Worm (Caenorhabditis elegans): Measurements from ENCODE around the gene T03F6.3.

The T03F6.3 gene

DNA sequence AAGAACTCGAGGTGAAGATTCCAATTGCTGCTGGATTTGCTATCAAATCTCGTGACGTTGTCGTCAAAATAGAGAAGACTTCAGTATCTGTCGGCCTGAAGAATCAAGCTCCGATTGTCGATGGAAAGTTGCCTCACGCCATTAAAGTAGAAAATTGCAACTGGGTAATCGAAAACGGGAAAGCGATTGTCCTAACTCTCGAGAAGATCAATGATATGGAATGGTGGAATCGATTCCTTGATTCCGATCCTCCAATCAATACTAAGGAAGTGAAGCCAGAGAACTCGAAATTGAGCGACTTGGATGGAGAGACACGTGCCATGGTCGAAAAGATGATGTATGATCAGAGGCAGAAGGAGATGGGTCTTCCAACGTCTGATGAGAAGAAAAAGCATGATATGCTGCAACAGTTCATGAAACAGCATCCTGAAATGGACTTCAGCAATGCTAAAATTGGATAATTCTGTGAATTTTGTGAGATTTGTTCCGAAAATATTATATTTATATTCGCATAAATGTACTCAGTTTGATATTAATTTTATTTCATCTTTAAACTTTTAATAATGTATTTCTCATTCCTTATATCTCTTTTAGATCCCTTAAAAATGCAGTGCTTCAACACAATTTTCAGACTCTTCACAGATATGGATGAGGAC, 47.0 kb upstream of the T03F6.3 start, which contains the start of gene dro-1:
dro-1 (plus strand) TSS at position 606 of the 656 bp plus-strand sequence.
- no peak for TF ChIP-seq ztf-1 (GFP tag; conservative IDR thresholded peaks at IDR 0.05)
- no peak for TF ChIP-seq nhr-23 (tag; optimal IDR thresholded peaks at IDR 0.05)
- TF ChIP-seq ztf-11 (tag; optimal IDR thresholded peaks at IDR 0.05) = no peak
- no peak for TF ChIP-seq lin-13 (GFP tag; optimal IDR thresholded peaks at IDR 0.05)
- TF ChIP-seq aly-2 (tag; optimal IDR thresholded peaks at IDR 0.05) = no peak
- TF ChIP-seq snpc-4 (tag; optimal IDR thresholded peaks at IDR 0.05) = no peak
- no peak for TF ChIP-seq blmp-1 (tag; optimal IDR thresholded peaks at IDR 0.05; ENCODE audit: insufficient read depth)
- no peak for TF ChIP-seq Y55F3AM.14 (GFP tag; optimal IDR thresholded peaks at IDR 0.05)
- TF ChIP-seq nhr-21 (tag; optimal IDR thresholded peaks at IDR 0.05) = no peak
- no peak for TF ChIP-seq ztf-4 (tag; optimal IDR thresholded peaks at IDR 0.05)
- no peak for TF ChIP-seq sma-3 (GFP tag; optimal IDR thresholded peaks at IDR 0.05)
- no peak for TF ChIP-seq ceh-82 (tag; optimal IDR thresholded peaks at IDR 0.05)
- TF ChIP-seq nhr-11 (tag; optimal IDR thresholded peaks at IDR 0.05) = no peak
- TF ChIP-seq nhr-129 (tag; optimal IDR thresholded peaks at IDR 0.05) = no peak
- TF ChIP-seq dmd-4 (tag; optimal IDR thresholded peaks at IDR 0.05) = no peak
- no peak for TF ChIP-seq gmeb-1 (tag; optimal IDR thresholded peaks at IDR 0.05)

- TF ChIP-seq ztf-11 (tag; optimal IDR thresholded peaks at IDR 0.05) (no peak), lin-39 (tag; optimal IDR thresholded peaks at IDR 0.05) (no peak), zag-1 (tag; optimal IDR thresholded peaks at IDR 0.05) (no peak), nhr-11 (tag; optimal IDR thresholded peaks at IDR 0.05) (no peak), nhr-25 (tag; optimal IDR thresholded peaks at IDR 0.05) (no peak), lsy-2 (tag; optimal IDR thresholded peaks at IDR 0.05) (no peak)
Observed at ce11 chrIII:13343117-13343516, 46.1 kb upstream of the T03F6.3 start, which contains the start of gene ife-1. Gene ife-1, plus strand, starts transcription at chrIII:13343417.

DNA sequence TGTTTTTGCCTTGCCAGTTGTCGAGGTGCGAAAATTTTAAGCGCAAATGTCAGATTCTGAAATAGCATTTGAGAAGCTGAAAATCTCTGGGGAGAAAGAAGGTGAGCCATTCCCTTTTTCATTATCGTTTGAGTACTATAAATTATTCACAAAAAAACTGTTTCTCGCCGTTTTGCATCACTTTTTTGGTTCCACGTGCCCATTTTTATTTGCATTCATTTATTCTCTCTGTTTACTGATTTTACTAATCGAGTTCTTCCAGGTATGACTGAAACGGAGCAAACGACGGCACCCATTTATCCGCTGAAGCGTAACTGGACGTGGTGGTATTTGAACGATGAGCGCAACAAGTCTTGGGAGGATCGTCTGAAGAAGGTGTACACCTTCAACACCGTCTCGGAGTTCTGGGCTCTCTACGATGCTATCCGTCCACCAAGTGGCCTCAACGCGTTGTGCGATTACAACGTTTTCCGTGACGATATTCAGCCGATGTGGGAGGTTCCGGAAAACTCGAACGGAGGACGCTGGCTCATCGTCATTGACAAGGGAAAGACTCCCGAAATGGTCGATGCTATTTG, 45.5 kb upstream of the T03F6.3 start:
- TF ChIP-seq sma-3 (GFP tag; optimal IDR thresholded peaks at IDR 0.05) = no peak
- TF ChIP-seq nhr-129 (tag; optimal IDR thresholded peaks at IDR 0.05) = no peak
- no peak for TF ChIP-seq aly-2 (tag; optimal IDR thresholded peaks at IDR 0.05)
- no peak for TF ChIP-seq unc-62 (GFP tag; optimal IDR thresholded peaks at IDR 0.05)
- no peak for TF ChIP-seq unc-39 (tag; optimal IDR thresholded peaks at IDR 0.05)
- TF ChIP-seq fos-1 (tag; optimal IDR thresholded peaks at IDR 0.05) = no peak
- TF ChIP-seq dmd-4 (tag; optimal IDR thresholded peaks at IDR 0.05) = no peak
- TF ChIP-seq ztf-1 (GFP tag; conservative IDR thresholded peaks at IDR 0.05) = no peak
- TF ChIP-seq F13H6.1 (tag; optimal IDR thresholded peaks at IDR 0.05) = no peak
- no peak for TF ChIP-seq lin-39 (tag; optimal IDR thresholded peaks at IDR 0.05)
- no peak for TF ChIP-seq skn-1 (tag; optimal IDR thresholded peaks at IDR 0.05)
- TF ChIP-seq elt-3 (tag; optimal IDR thresholded peaks at IDR 0.05) = no peak
- TF ChIP-seq blmp-1 (tag; optimal IDR thresholded peaks at IDR 0.05; ENCODE audit: insufficient read depth) = no peak
- no peak for TF ChIP-seq ZK546.5 (tag; optimal IDR thresholded peaks at IDR 0.05)
- TF ChIP-seq nhr-11 (tag; optimal IDR thresholded peaks at IDR 0.05) = no peak
- TF ChIP-seq ceh-82 (tag; optimal IDR thresholded peaks at IDR 0.05) = no peak
- no peak for TF ChIP-seq nhr-10 (tag; optimal IDR thresholded peaks at IDR 0.05)
- TF ChIP-seq nhr-25 (tag; optimal IDR thresholded peaks at IDR 0.05) = no peak
- no peak for TF ChIP-seq nhr-237 (tag; optimal IDR thresholded peaks at IDR 0.05)

- TF ChIP-seq sma-3 (GFP tag; optimal IDR thresholded peaks at IDR 0.05) (peak; percentile 8), sma-9 (GFP tag; optimal IDR thresholded peaks at IDR 0.05) (no peak), sma-9 (tag; optimal IDR thresholded peaks at IDR 0.05) (no peak), nhr-25 (tag; optimal IDR thresholded peaks at IDR 0.05) (peak; percentile 13), crh-2 (tag; optimal IDR thresholded peaks at IDR 0.05) (peak; percentile 61), lsy-2 (tag; optimal IDR thresholded peaks at IDR 0.05) (peak in 1 of 2 experiments; percentile 43), unc-62 (GFP tag; optimal IDR thresholded peaks at IDR 0.05) (no peak), unc-55 (GFP tag; optimal IDR thresholded peaks at IDR 0.05) (peak; percentile 33), gmeb-1 (tag; optimal IDR thresholded peaks at IDR 0.05) (peak; percentile 24), fos-1 (tag; optimal IDR thresholded peaks at IDR 0.05) (peak; percentile 45), C34F6.9 (tag; optimal IDR thresholded peaks at IDR 0.05) (peak; percentile 42), R02D3.7 (tag; optimal IDR thresholded peaks at IDR 0.05) (no peak)
Observed at ce11 chrIII:13344538-13345136, 44.6 kb upstream of the T03F6.3 start, which contains the start of gene acaa-2. Gene acaa-2, plus strand, starts transcription at chrIII:13344937.
